Fruit fly (Drosophila melanogaster): ENCODE measurements around the gene Hsp60A.

The Hsp60A gene

dm6 chrX:11135840-11136586, 27.7 kb downstream of the Hsp60A start (continued):
- TF ChIP-seq sob (GFP tag; IDR thresholded peaks at IDR 0.05) (no peak), YL-1 (GFP tag; optimal IDR thresholded peaks at IDR 0.05) (peak; percentile 22), ato (GFP tag; IDR thresholded peaks at IDR 0.05; ENCODE audit: partially characterized antibody) (no peak), CG9437 (GFP tag; optimal IDR thresholded peaks at IDR 0.05) (no peak), bigmax (GFP tag; optimal IDR thresholded peaks at IDR 0.05) (no peak), CG7928 (GFP tag; optimal IDR thresholded peaks at IDR 0.05) (no peak), en (GFP tag; optimal IDR thresholded peaks at IDR 0.05) (no peak), CG16863 (GFP tag; optimal IDR thresholded peaks at IDR 0.05) (peak; percentile 10), MESR4 (GFP tag; optimal IDR thresholded peaks at IDR 0.05) (no peak), CG2202 (tag; optimal IDR thresholded peaks at IDR 0.05) (no peak), kni (GFP tag; optimal IDR thresholded peaks at IDR 0.05) (no peak), NC2α (GFP tag; optimal IDR thresholded peaks at IDR 0.05) (no peak), dmrt11E (tag; optimal IDR thresholded peaks at IDR 0.05) (no peak), Oli (tag; optimal IDR thresholded peaks at IDR 0.05) (no peak), Rx (GFP tag; IDR thresholded peaks at IDR 0.05) (no peak), cato (GFP tag; optimal IDR thresholded peaks at IDR 0.05; ENCODE audit: borderline replicate concordance) (no peak), Med (GFP tag) (peak; percentile 68), CG7987 (GFP tag; optimal IDR thresholded peaks at IDR 0.05) (no peak), CG4854 (GFP tag; optimal IDR thresholded peaks at IDR 0.05) (no peak), CG5245 (GFP tag; optimal IDR thresholded peaks at IDR 0.05) (no peak), CG13424 (tag; optimal IDR thresholded peaks at IDR 0.05) (no peak), Poxn (GFP tag; IDR thresholded peaks at IDR 0.05) (no peak), sens (GFP tag) (peak; percentile 66), caup (GFP tag; optimal IDR thresholded peaks at IDR 0.05; ENCODE audit: severe bottlenecking) (no peak), H2.0 (GFP tag; IDR thresholded peaks at IDR 0.05) (0 out of 2 replicates have a peak, but pooled peaks have one; percentile 12), CG6791 (GFP tag; IDR thresholded peaks at IDR 0.05; ENCODE audit: partially characterized antibody) (no peak), CG32772 (GFP tag; IDR thresholded peaks at IDR 0.05) (peak; percentile 81), Ssrp (tag; optimal IDR thresholded peaks at IDR 0.05) (no peak), toy (GFP tag; IDR thresholded peaks at IDR 0.05) (no peak), Aef1 (GFP tag; IDR thresholded peaks at IDR 0.05) (peak; percentile 31; the same call in 2 of the 3 replicates), her (GFP tag; optimal IDR thresholded peaks at IDR 0.05) (no peak), dysf (GFP tag; IDR thresholded peaks at IDR 0.05) (0 out of 3 replicates have a peak, but pooled peaks have one; percentile 11), CG8290 (GFP tag; optimal IDR thresholded peaks at IDR 0.05) (peak; percentile 16), CG8290 (tag; optimal IDR thresholded peaks at IDR 0.05) (no peak), nerfin-1 (tag; optimal IDR thresholded peaks at IDR 0.05) (peak; percentile 95), fd96Cb (tag; optimal IDR thresholded peaks at IDR 0.05) (no peak), Scr (GFP tag; IDR thresholded peaks at IDR 0.05; ENCODE audit: partially characterized antibody) (no peak), CG3838 (GFP tag; optimal IDR thresholded peaks at IDR 0.05) (no peak), Myb (GFP tag; optimal IDR thresholded peaks at IDR 0.05) (peak; percentile 73), BtbVII (GFP tag; optimal IDR thresholded peaks at IDR 0.05) (no peak), ara (GFP tag; IDR thresholded peaks at IDR 0.05) (no peak), mam (GFP tag; optimal IDR thresholded peaks at IDR 0.05) (no peak), CG11696 (GFP tag; IDR thresholded peaks at IDR 0.05) (no peak), h (optimal IDR thresholded peaks at IDR 0.05) (no peak), phol (tag; optimal IDR thresholded peaks at IDR 0.05) (peak; percentile 18), CG15696 (tag; optimal IDR thresholded peaks at IDR 0.05) (no peak)
